Worm (Caenorhabditis elegans): ENCODE measurements around the gene pals-33.

The pals-33 gene

ce11 chrV:3693657-3694056, 20.5 kb downstream of the pals-33 start:
- TF ChIP-seq ceh-88 (GFP tag; IDR thresholded peaks at IDR 0.05) (no peak), pqm-1 (tag; optimal IDR thresholded peaks at IDR 0.05) (no peak), nhr-85 (tag) (peak; percentile 65), mep-1 (tag; optimal IDR thresholded peaks at IDR 0.05) (peak; percentile 12), fkh-8 (tag; optimal IDR thresholded peaks at IDR 0.05) (no peak), elt-2 (tag; optimal IDR thresholded peaks at IDR 0.05) (no peak), blmp-1 (tag; optimal IDR thresholded peaks at IDR 0.05) (peak; percentile 72), lin-14 (GFP tag; optimal IDR thresholded peaks at IDR 0.05) (no peak)

- peak; percentile 10 for TF ChIP-seq snu-23 (GFP tag; optimal IDR thresholded peaks at IDR 0.05)
- peak; percentile 43 for TF ChIP-seq nhr-71 (tag; optimal IDR thresholded peaks at IDR 0.05)
- no peak for TF ChIP-seq sup-37 (GFP tag; optimal IDR thresholded peaks at IDR 0.05)
- TF ChIP-seq lin-13 (GFP tag; optimal IDR thresholded peaks at IDR 0.05), result no peak
- no peak for TF ChIP-seq ceh-82 (tag; optimal IDR thresholded peaks at IDR 0.05)
- peak in 1 of 2 experiments; percentile 13 for TF ChIP-seq lsy-2 (tag; optimal IDR thresholded peaks at IDR 0.05)
- no peak for TF ChIP-seq F16B12.6 (tag; optimal IDR thresholded peaks at IDR 0.05)
- TF ChIP-seq unc-130 (tag; optimal IDR thresholded peaks at IDR 0.05), result peak; percentile 21
- TF ChIP-seq pax-3 (tag; optimal IDR thresholded peaks at IDR 0.05), result no peak
- TF ChIP-seq blmp-1 (tag; optimal IDR thresholded peaks at IDR 0.05), result peak; percentile 27
- peak; percentile 45 for TF ChIP-seq rnt-1 (tag; optimal IDR thresholded peaks at IDR 0.05)
- peak; percentile 57 for TF ChIP-seq lin-14 (GFP tag; optimal IDR thresholded peaks at IDR 0.05)
- no peak for TF ChIP-seq C16A3.4 (tag; optimal IDR thresholded peaks at IDR 0.05)
- no peak for TF ChIP-seq vab-15 (tag; optimal IDR thresholded peaks at IDR 0.05)
- no peak for TF ChIP-seq efl-1 (optimal IDR thresholded peaks at IDR 0.05)
- TF ChIP-seq efl-1 (GFP tag; optimal IDR thresholded peaks at IDR 0.05 in 1 of 2), result peak in 1 of 2 experiments; percentile 68
- TF ChIP-seq nhr-90 (tag; optimal IDR thresholded peaks at IDR 0.05; ENCODE audit: poor library complexity), result no peak
Observed at ce11 chrV:3695254-3695653, 22.1 kb downstream of the pals-33 start.

ce11 chrV:3697071-3697470, 23.9 kb downstream of the pals-33 start:
- TF ChIP-seq C04F5.9 (tag; optimal IDR thresholded peaks at IDR 0.05) (no peak), aha-1 (tag; optimal IDR thresholded peaks at IDR 0.05) (no peak), nhr-71 (tag; optimal IDR thresholded peaks at IDR 0.05) (peak; percentile 38), swsn-7 (tag; optimal IDR thresholded peaks at IDR 0.05) (no peak), nhr-84 (tag; optimal IDR thresholded peaks at IDR 0.05) (no peak), elt-2 (tag; optimal IDR thresholded peaks at IDR 0.05) (peak; percentile 86), nhr-20 (tag; optimal IDR thresholded peaks at IDR 0.05) (peak; percentile 24), blmp-1 (tag; optimal IDR thresholded peaks at IDR 0.05) (peak; percentile 62), irx-1 (tag; optimal IDR thresholded peaks at IDR 0.05) (no peak), lin-35 (GFP tag; optimal IDR thresholded peaks at IDR 0.05) (peak in 1 of 2 experiments; percentile 10), elt-3 (tag; optimal IDR thresholded peaks at IDR 0.05) (peak in 1 of 6 experiments; percentile 58), F16B12.6 (tag; optimal IDR thresholded peaks at IDR 0.05) (no peak), unc-130 (tag; optimal IDR thresholded peaks at IDR 0.05) (no peak), sup-37 (GFP tag; optimal IDR thresholded peaks at IDR 0.05) (no peak), snu-23 (GFP tag; optimal IDR thresholded peaks at IDR 0.05) (peak; percentile 11), lsy-2 (tag; optimal IDR thresholded peaks at IDR 0.05) (peak in 1 of 2 experiments; percentile 41), mdl-1 (tag; optimal IDR thresholded peaks at IDR 0.05) (peak in 1 of 2 experiments; percentile 23), efl-1 (optimal IDR thresholded peaks at IDR 0.05) (no peak), efl-1 (GFP tag; optimal IDR thresholded peaks at IDR 0.05 in 1 of 2) (peak in 1 of 2 experiments; percentile 48), hlh-4 (tag; optimal IDR thresholded peaks at IDR 0.05) (no peak), grh-1 (GFP tag; IDR thresholded peaks at IDR 0.05) (no peak), nhr-85 (tag) (peak; percentile 43), dpl-1 (GFP tag; optimal IDR thresholded peaks at IDR 0.05) (no peak), pag-3 (tag; optimal IDR thresholded peaks at IDR 0.05; ENCODE audit: borderline replicate concordance, insufficient read depth) (no peak), lin-14 (GFP tag; optimal IDR thresholded peaks at IDR 0.05) (peak; percentile 34)

- no peak for TF ChIP-seq C34B4.2 (tag; optimal IDR thresholded peaks at IDR 0.05)
- TF ChIP-seq mab-9 (GFP tag; IDR thresholded peaks at IDR 0.05), result no peak
- TF ChIP-seq jun-1 (tag; optimal IDR thresholded peaks at IDR 0.05), result no peak
- TF ChIP-seq zip-4 (GFP tag; optimal IDR thresholded peaks at IDR 0.05), result no peak
- no peak for TF ChIP-seq Y116A8C.19 (tag; optimal IDR thresholded peaks at IDR 0.05; ENCODE audit: borderline replicate concordance)
- TF ChIP-seq ces-1 (GFP tag; optimal IDR thresholded peaks at IDR 0.05), result no peak
- no peak for TF ChIP-seq zag-1 (tag; optimal IDR thresholded peaks at IDR 0.05)
- no peak for TF ChIP-seq snpc-4 (tag; optimal IDR thresholded peaks at IDR 0.05)
- TF ChIP-seq pag-3 (tag; optimal IDR thresholded peaks at IDR 0.05; ENCODE audit: borderline replicate concordance, insufficient read depth), result no peak
- no peak for TF ChIP-seq pax-3 (tag; optimal IDR thresholded peaks at IDR 0.05)
- TF ChIP-seq ceh-63 (GFP tag; optimal IDR thresholded peaks at IDR 0.05), result no peak
- no peak for TF ChIP-seq nhr-90 (tag; optimal IDR thresholded peaks at IDR 0.05; ENCODE audit: poor library complexity)
- no peak for TF ChIP-seq hlh-4 (tag; optimal IDR thresholded peaks at IDR 0.05)
- TF ChIP-seq elt-2 (tag; optimal IDR thresholded peaks at IDR 0.05), result no peak
- TF ChIP-seq nhr-19 (GFP tag; conservative IDR thresholded peaks at IDR 0.05), result no peak
- no peak for TF ChIP-seq swsn-7 (tag; optimal IDR thresholded peaks at IDR 0.05)
Observed at ce11 chrV:3698497-3698896, 25.3 kb downstream of the pals-33 start.

All from whole organism, L1 larva.